Fruit fly (Drosophila melanogaster): ENCODE data around the gene Orct.

Gene Orct

dm6 chr3R:24230423-24231205 lies 45.4 kb upstream of the Orct start, which contains the start of gene mask (continued):
- TF ChIP-seq CG10631 (GFP tag; optimal IDR thresholded peaks at IDR 0.05) (peak; percentile 37), CG32006 (GFP tag; optimal IDR thresholded peaks at IDR 0.05) (no peak), CG6808 (GFP tag; optimal IDR thresholded peaks at IDR 0.05) (peak; percentile 25), Blimp-1 (GFP tag; optimal IDR thresholded peaks at IDR 0.05) (peak; percentile 54), Hr39 (GFP tag; optimal IDR thresholded peaks at IDR 0.05) (peak; percentile 79), Lpt (GFP tag; optimal IDR thresholded peaks at IDR 0.05) (no peak), CG7368 (GFP tag; optimal IDR thresholded peaks at IDR 0.05) (peak; percentile 51), fkh (GFP tag; optimal IDR thresholded peaks at IDR 0.05) (peak; percentile 86), CG11902 (GFP tag; optimal IDR thresholded peaks at IDR 0.05) (peak; percentile 48), CG16779 (tag; optimal IDR thresholded peaks at IDR 0.05) (no peak), net (GFP tag; optimal IDR thresholded peaks at IDR 0.05) (peak; percentile 74), eg (GFP tag; IDR thresholded peaks at IDR 0.05) (peak; percentile 67; the same call in 2 of the 3 replicates), Eip93F (GFP tag; optimal IDR thresholded peaks at IDR 0.05) (no peak)

DNA sequence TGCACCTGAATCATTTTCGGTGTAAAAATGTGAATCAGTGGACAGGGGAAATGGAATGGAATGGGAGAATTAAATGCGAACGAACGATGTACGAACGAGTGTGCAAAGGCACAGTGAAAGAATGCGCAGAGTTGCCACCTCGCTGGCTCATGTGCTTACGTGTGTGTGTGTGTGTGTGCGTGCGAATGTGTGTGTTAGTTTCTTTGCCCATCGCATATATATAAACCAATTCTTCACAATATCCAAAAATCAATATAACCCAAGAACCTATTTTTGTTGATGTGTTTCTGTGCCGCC lies 44.9 kb upstream of the Orct start:
- TF ChIP-seq CG6163 (GFP tag; IDR thresholded peaks at IDR 0.05) (peak; percentile 81), salr (GFP tag; optimal IDR thresholded peaks at IDR 0.05) (no peak), CG6808 (GFP tag; optimal IDR thresholded peaks at IDR 0.05) (no peak), CG8319 (GFP tag; optimal IDR thresholded peaks at IDR 0.05) (no peak), CG7368 (GFP tag; optimal IDR thresholded peaks at IDR 0.05) (no peak), Met (GFP tag; optimal IDR thresholded peaks at IDR 0.05) (no peak), pdm3 (GFP tag; optimal IDR thresholded peaks at IDR 0.05) (no peak), Sox102F (GFP tag; optimal IDR thresholded peaks at IDR 0.05) (no peak), eg (GFP tag; IDR thresholded peaks at IDR 0.05) (no peak), fkh (GFP tag; optimal IDR thresholded peaks at IDR 0.05) (peak; percentile 2), acj6 (GFP tag; optimal IDR thresholded peaks at IDR 0.05) (no peak), Eip78C (GFP tag) (peak; percentile 48), CG11902 (GFP tag; optimal IDR thresholded peaks at IDR 0.05) (no peak), CG16779 (tag; optimal IDR thresholded peaks at IDR 0.05) (no peak), spab (GFP tag; optimal IDR thresholded peaks at IDR 0.05) (no peak), Sox15 (GFP tag; optimal IDR thresholded peaks at IDR 0.05) (no peak), Ets96B (tag; optimal IDR thresholded peaks at IDR 0.05) (no peak)

- no peak for TF ChIP-seq esn (GFP tag; optimal IDR thresholded peaks at IDR 0.05)
- TF ChIP-seq Lpt (GFP tag; optimal IDR thresholded peaks at IDR 0.05) = no peak
Observed at dm6 chr3R:24231914-24232313, 44.1 kb upstream of the Orct start.

- TF ChIP-seq Hr4 (GFP tag; optimal IDR thresholded peaks at IDR 0.05) (no peak), dac (GFP tag; optimal IDR thresholded peaks at IDR 0.05) (no peak), cyc (GFP tag; optimal IDR thresholded peaks at IDR 0.05) (no peak), fd59A (GFP tag; optimal IDR thresholded peaks at IDR 0.05) (peak; percentile 38), spab (GFP tag; optimal IDR thresholded peaks at IDR 0.05) (no peak), Lpt (GFP tag; optimal IDR thresholded peaks at IDR 0.05) (no peak), Ets21C (GFP tag; optimal IDR thresholded peaks at IDR 0.05) (no peak), CG34406 (GFP tag; optimal IDR thresholded peaks at IDR 0.05) (no peak), Eip93F (GFP tag; optimal IDR thresholded peaks at IDR 0.05) (no peak), CG8119 (GFP tag; IDR thresholded peaks at IDR 0.05) (no peak), lz (GFP tag; optimal IDR thresholded peaks at IDR 0.05) (no peak), CG10631 (GFP tag; optimal IDR thresholded peaks at IDR 0.05) (no peak), Blimp-1 (GFP tag; optimal IDR thresholded peaks at IDR 0.05) (no peak), Hr38 (GFP tag; optimal IDR thresholded peaks at IDR 0.05) (no peak), CG6163 (GFP tag; IDR thresholded peaks at IDR 0.05) (peak; percentile 31; the same call in 1 of the 3 replicates), CG6792 (GFP tag; optimal IDR thresholded peaks at IDR 0.05) (no peak), svp (GFP tag) (no peak), Sox15 (GFP tag; optimal IDR thresholded peaks at IDR 0.05) (no peak), fd85E (GFP tag; optimal IDR thresholded peaks at IDR 0.05) (no peak), Met (GFP tag; optimal IDR thresholded peaks at IDR 0.05) (no peak), pdm3 (GFP tag; optimal IDR thresholded peaks at IDR 0.05) (no peak), Smox (GFP tag; optimal IDR thresholded peaks at IDR 0.05) (no peak), CG9139 (GFP tag; optimal IDR thresholded peaks at IDR 0.05) (no peak), CG10669 (GFP tag; optimal IDR thresholded peaks at IDR 0.05) (no peak), CG4318 (GFP tag; optimal IDR thresholded peaks at IDR 0.05) (no peak), CG3919 (GFP tag; optimal IDR thresholded peaks at IDR 0.05) (no peak), CG32006 (GFP tag; optimal IDR thresholded peaks at IDR 0.05) (no peak)
Observed at dm6 chr3R:24233366-24234161, 42.5 kb upstream of the Orct start.

Data from whole organism, prepupa.